Fruit fly (Drosophila melanogaster) whole organism, adult: ENCODE results near the gene Prp18.

Experiments used
- CG5204 ChIP-seq: fragments of 200-800 bp; sonication (Bioruptor generic); optimal IDR thresholded peaks from 2 replicates; lab custom pipeline; 2016; ENCODE audit warnings: missing biosample characterization, missing genetic modification characterization
- CG7045 ChIP-seq: fragments of 200-800 bp; sonication (Bioruptor generic); optimal IDR thresholded peaks from 2 replicates; lab custom pipeline; 2017; ENCODE audit warnings: missing biosample characterization, mild to moderate bottlenecking, missing genetic modification characterization
- CG7101 ChIP-seq: fragments of 200-800 bp; sonication (Bioruptor generic); optimal IDR thresholded peaks from 2 replicates; lab custom pipeline; 2018; ENCODE audit warnings: missing biosample characterization, mild to moderate bottlenecking, missing genetic modification characterization, moderate library complexity
- Crg-1 ChIP-seq: fragments of 200-800 bp; sonication (Bioruptor generic); optimal IDR thresholded peaks from 2 replicates; lab custom pipeline; 2016; ENCODE audit warnings: missing biosample characterization, missing genetic modification characterization
- cic ChIP-seq: fragments of 200-800 bp; sonication (Bioruptor generic); optimal IDR thresholded peaks from 2 replicates; lab custom pipeline; 2017; ENCODE audit warnings: missing biosample characterization, mild to moderate bottlenecking, missing genetic modification characterization, moderate library complexity
- kay ChIP-seq: fragments of 200-800 bp; sonication (Bioruptor generic); peaks from one replicate; lab custom pipeline; 2016; ENCODE audit warnings: missing biosample characterization, missing genetic modification characterization, borderline replicate concordance
- ovo ChIP-seq: fragments of 200-800 bp; sonication (Bioruptor generic); optimal IDR thresholded peaks from 2 replicates; lab custom pipeline; 2016; ENCODE audit warnings: missing biosample characterization, missing genetic modification characterization

DNA sequence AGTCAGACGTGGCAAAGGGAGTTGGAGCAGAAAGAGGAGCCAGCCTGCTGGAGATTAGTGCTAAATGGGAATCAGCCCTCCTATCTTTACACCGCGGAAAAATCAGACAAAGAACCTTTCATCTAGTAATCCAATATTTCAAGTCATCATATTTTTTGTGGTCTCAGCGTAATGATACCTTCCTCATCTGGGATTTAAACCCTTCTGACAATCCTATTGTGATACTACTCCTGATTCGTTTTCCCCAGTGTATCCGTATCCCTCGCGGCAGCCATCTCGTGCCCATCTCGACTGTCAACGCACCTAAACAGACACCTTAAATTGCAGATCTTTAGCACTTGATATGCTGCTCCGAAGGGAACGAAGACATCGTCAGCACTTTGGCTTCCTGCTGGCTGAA is 32.7 kb downstream of the Prp18 start:
- no peak for TF ChIP-seq CG7045 (GFP tag; lab: Kevin White, UChicago)
- TF ChIP-seq cic, result no peak
- no peak for TF ChIP-seq CG7101 (tag; lab: Kevin White, UChicago)
- no peak for TF ChIP-seq ovo (GFP tag; lab: Kevin White, UChicago)
- no peak for TF ChIP-seq CG5204 (GFP tag; lab: Kevin White, UChicago)
- TF ChIP-seq kay (GFP tag; lab: Kevin White, UChicago), result no peak
- TF ChIP-seq Crg-1 (GFP tag; lab: Kevin White, UChicago), result no peak
